Worm (Caenorhabditis elegans) whole organism, L2 larva: ENCODE data around the gene syp-1.

ENCODE experiments used
- C34F6.9 ChIP-seq: fragments of 150-350 bp; optimal IDR thresholded peaks from 2 replicates; lab custom pipeline; 2014; ENCODE audit warnings: missing biosample characterization, missing genetic modification characterization
- F13H6.1 ChIP-seq: sonication (generic microtip); optimal IDR thresholded peaks from 2 replicates; lab custom pipeline; 2016; ENCODE audit warnings: missing genetic modification characterization, missing compliant biosample characterization
- R02D3.7 ChIP-seq: fragments of 150-350 bp; optimal IDR thresholded peaks from 2 replicates; lab custom pipeline; 2014; ENCODE audit warnings: missing biosample characterization, missing genetic modification characterization
- Y55F3AM.14 ChIP-seq: fragments of 200-800 bp; sonication (Bioruptor generic); optimal IDR thresholded peaks from 2 replicates; lab custom pipeline; 2018; ENCODE audit warnings: mild to moderate bottlenecking, missing genetic modification characterization, missing compliant biosample characterization
- ZK546.5 ChIP-seq: sonication (generic microtip); optimal IDR thresholded peaks from 2 replicates; lab custom pipeline; 2017; ENCODE audit warnings: missing biosample characterization, missing genetic modification characterization
- alr-1 ChIP-seq: fragments of 150-350 bp; optimal IDR thresholded peaks from 2 replicates; lab custom pipeline; 2014; ENCODE audit warnings: missing biosample characterization, missing genetic modification characterization
- aly-2 ChIP-seq: fragments of 150-350 bp; optimal IDR thresholded peaks from 2 replicates; lab custom pipeline; 2014; ENCODE audit warnings: missing biosample characterization, missing genetic modification characterization
- ama-1 ChIP-seq: fragments of 150-350 bp; optimal IDR thresholded peaks from 2 replicates; lab custom pipeline; 2018; ENCODE audit warnings: inconsistent platforms
- blmp-1 ChIP-seq: sonication (generic microtip); optimal IDR thresholded peaks from 2 replicates; lab custom pipeline; 2017; ENCODE audit warnings: missing genetic modification characterization, mild to moderate bottlenecking, missing compliant biosample characterization, antibody characterized with exemption, moderate library complexity; ENCODE audit not compliant: insufficient read depth
- ceh-16 ChIP-seq: fragments of 150-350 bp; optimal IDR thresholded peaks from 2 replicates; lab custom pipeline; 2014; ENCODE audit warnings: missing biosample characterization, missing genetic modification characterization
- ceh-82 ChIP-seq: fragments of 150-350 bp; optimal IDR thresholded peaks from 2 replicates; lab custom pipeline; 2014; ENCODE audit warnings: missing biosample characterization, missing genetic modification characterization
- crh-2 ChIP-seq: sonication (generic microtip); optimal IDR thresholded peaks from 2 replicates; lab custom pipeline; 2017; ENCODE audit warnings: missing biosample characterization, missing genetic modification characterization
- dmd-4 ChIP-seq: sonication (generic microtip); optimal IDR thresholded peaks from 2 replicates; lab custom pipeline; 2017; ENCODE audit warnings: missing biosample characterization, missing genetic modification characterization
- egl-27 ChIP-seq: sonication (generic microtip); optimal IDR thresholded peaks from 3 replicates; lab custom pipeline; 2017; ENCODE audit warnings: missing biosample characterization, missing genetic modification reagents, missing genetic modification characterization
- elt-1 ChIP-seq: fragments of 150-350 bp; optimal IDR thresholded peaks from 2 replicates; lab custom pipeline; 2014; ENCODE audit warnings: missing biosample characterization, missing genetic modification characterization
- elt-3 ChIP-seq: sonication (generic microtip); optimal IDR thresholded peaks from 2 replicates; lab custom pipeline; 2017; ENCODE audit warnings: missing biosample characterization, missing genetic modification characterization
- fos-1 ChIP-seq: fragments of 150-350 bp; optimal IDR thresholded peaks from 2 replicates; lab custom pipeline; 2014; ENCODE audit warnings: missing biosample characterization, missing genetic modification characterization
- gmeb-1 ChIP-seq: fragments of 150-350 bp; optimal IDR thresholded peaks from 2 replicates; lab custom pipeline; 2014; ENCODE audit warnings: missing biosample characterization, missing genetic modification characterization
- lin-11 ChIP-seq: fragments of 150-350 bp; sonication (generic microtip); optimal IDR thresholded peaks from 2 replicates; lab custom pipeline; 2014; ENCODE audit warnings: missing biosample characterization, missing genetic modification characterization, inconsistent platforms, mixed read lengths
- lin-13 ChIP-seq: fragments of 150-350 bp; optimal IDR thresholded peaks from 2 replicates; lab custom pipeline; 2014; ENCODE audit warnings: missing biosample characterization, missing genetic modification reagents, missing genetic modification characterization
- lin-39 ChIP-seq: fragments of 150-350 bp; optimal IDR thresholded peaks from 2 replicates; lab custom pipeline; 2014; ENCODE audit warnings: missing biosample characterization, missing genetic modification reagents, missing genetic modification characterization
- lsy-2 ChIP-seq, 2 experiments: fragments of 150-350 bp in 1 of 2; sonication (generic microtip) in 1 of 2; optimal IDR thresholded peaks; 2 replicates each; lab custom pipeline; 2014 to 2017; ENCODE audit warnings: missing biosample characterization in 2 of 2, missing genetic modification characterization in 2 of 2
- mab-5 ChIP-seq: fragments of 150-350 bp; optimal IDR thresholded peaks from 2 replicates; lab custom pipeline; 2014; ENCODE audit warnings: missing biosample characterization, missing genetic modification characterization
- mbf-1 ChIP-seq: sonication (generic microtip); optimal IDR thresholded peaks from 2 replicates; lab custom pipeline; 2017; ENCODE audit warnings: missing biosample characterization, missing genetic modification characterization
- mdl-1 ChIP-seq, 2 experiments: fragments of 150-350 bp in 1 of 2; sonication (generic microtip) in 1 of 2; optimal IDR thresholded peaks; 2 replicates each; lab custom pipeline; 2017; ENCODE audit warnings: missing biosample characterization in 2 of 2, missing genetic modification characterization in 2 of 2
- nhr-10 ChIP-seq: sonication (generic microtip); optimal IDR thresholded peaks from 2 replicates; lab custom pipeline; 2017; ENCODE audit warnings: missing biosample characterization, missing genetic modification characterization
- nhr-11 ChIP-seq: fragments of 150-350 bp; optimal IDR thresholded peaks from 2 replicates; lab custom pipeline; 2014; ENCODE audit warnings: missing biosample characterization, missing genetic modification characterization
- nhr-12 ChIP-seq: fragments of 150-350 bp; optimal IDR thresholded peaks from 2 replicates; lab custom pipeline; 2014; ENCODE audit warnings: missing biosample characterization, missing genetic modification characterization
- nhr-129 ChIP-seq: fragments of 150-350 bp; optimal IDR thresholded peaks from 2 replicates; lab custom pipeline; 2014; ENCODE audit warnings: missing biosample characterization, missing genetic modification characterization
- nhr-21 ChIP-seq: fragments of 150-350 bp; optimal IDR thresholded peaks from 2 replicates; lab custom pipeline; 2014; ENCODE audit warnings: missing biosample characterization, missing genetic modification characterization
- nhr-23 ChIP-seq: fragments of 150-350 bp; optimal IDR thresholded peaks from 2 replicates; lab custom pipeline; 2014; ENCODE audit warnings: missing biosample characterization, missing genetic modification reagents, missing genetic modification characterization
- nhr-237 ChIP-seq: fragments of 150-350 bp; optimal IDR thresholded peaks from 2 replicates; lab custom pipeline; 2014; ENCODE audit warnings: missing biosample characterization, missing genetic modification characterization
- nhr-25 ChIP-seq: fragments of 150-350 bp; sonication (generic microtip); optimal IDR thresholded peaks from 3 replicates; lab custom pipeline; 2014; ENCODE audit warnings: missing biosample characterization, missing genetic modification characterization
- nhr-6 ChIP-seq: fragments of 150-350 bp; optimal IDR thresholded peaks from 2 replicates; lab custom pipeline; 2014; ENCODE audit warnings: missing biosample characterization, missing genetic modification characterization
- nhr-77 ChIP-seq: fragments of 150-350 bp; optimal IDR thresholded peaks from 2 replicates; lab custom pipeline; 2014; ENCODE audit warnings: missing biosample characterization, missing genetic modification characterization
- peb-1 ChIP-seq: fragments of 150-350 bp; optimal IDR thresholded peaks from 2 replicates; lab custom pipeline; 2014; ENCODE audit warnings: missing biosample characterization, missing genetic modification characterization
- sem-4 ChIP-seq: fragments of 150-350 bp; optimal IDR thresholded peaks from 2 replicates; lab custom pipeline; 2014; ENCODE audit warnings: missing biosample characterization, missing genetic modification reagents, missing genetic modification characterization
- skn-1 ChIP-seq: sonication (generic microtip); optimal IDR thresholded peaks from 2 replicates; lab custom pipeline; 2017; ENCODE audit warnings: missing biosample characterization, missing genetic modification characterization
- sma-3 ChIP-seq: sonication (generic microtip); optimal IDR thresholded peaks from 2 replicates; lab custom pipeline; 2016; ENCODE audit warnings: missing genetic modification reagents, missing genetic modification characterization, missing compliant biosample characterization
- sma-9 ChIP-seq, 2 experiments: fragments of 150-350 bp in 1 of 2; sonication (generic microtip) in 1 of 2; optimal IDR thresholded peaks; 2 replicates each; lab custom pipeline; 2014 to 2016; ENCODE audit warnings: missing genetic modification characterization in 2 of 2, mild to moderate bottlenecking in 1 of 2, missing biosample characterization in 1 of 2, missing compliant biosample characterization in 1 of 2, missing genetic modification reagents in 1 of 2, moderate library complexity in 1 of 2
- snpc-4 ChIP-seq: fragments of 150-350 bp; optimal IDR thresholded peaks from 2 replicates; lab custom pipeline; 2014; ENCODE audit warnings: missing biosample characterization, missing genetic modification characterization
- unc-39 ChIP-seq: fragments of 150-350 bp; optimal IDR thresholded peaks from 2 replicates; lab custom pipeline; 2014; ENCODE audit warnings: missing biosample characterization, missing genetic modification characterization
- unc-55 ChIP-seq: fragments of 150-350 bp; sonication (generic microtip); optimal IDR thresholded peaks from 3 replicates; lab custom pipeline; 2014; ENCODE audit warnings: missing biosample characterization, missing genetic modification reagents, missing genetic modification characterization
- unc-62 ChIP-seq: fragments of 150-350 bp; optimal IDR thresholded peaks from 2 replicates; lab custom pipeline; 2014; ENCODE audit warnings: missing biosample characterization, missing genetic modification reagents, missing genetic modification characterization
- zag-1 ChIP-seq: fragments of 150-350 bp; optimal IDR thresholded peaks from 2 replicates; lab custom pipeline; 2014; ENCODE audit warnings: missing biosample characterization, missing genetic modification characterization
- ztf-11 ChIP-seq: sonication (generic microtip); optimal IDR thresholded peaks from 2 replicates; lab custom pipeline; 2017; ENCODE audit warnings: missing biosample characterization, missing genetic modification characterization
- ztf-4 ChIP-seq: fragments of 150-350 bp; optimal IDR thresholded peaks from 2 replicates; lab custom pipeline; 2014; ENCODE audit warnings: missing biosample characterization, missing genetic modification characterization

Gene syp-1

ce11 chrV:16403974-16404373, at the start of gene syp-1:
Gene syp-1 (plus strand): TSS chrV:16404274.
- TF ChIP-seq Y55F3AM.14 (GFP tag; lab: Kevin White, UChicago) (no peak), dmd-4 (tag; lab: Kevin White, UChicago) (no peak), zag-1 (tag; lab: Kevin White, UChicago) (no peak), mab-5 (no peak), sma-9 (GFP tag; optimal IDR thresholded peaks at IDR 0.05; lab: Kevin White, UChicago) (no peak), sma-9 (tag; optimal IDR thresholded peaks at IDR 0.05; lab: Kevin White, UChicago) (no peak), unc-39 (tag; lab: Kevin White, UChicago) (no peak), fos-1 (tag; lab: Kevin White, UChicago) (no peak), peb-1 (tag; lab: Kevin White, UChicago) (no peak), nhr-77 (tag; lab: Kevin White, UChicago) (no peak), ztf-11 (no peak), R02D3.7 (tag; lab: Kevin White, UChicago) (no peak), gmeb-1 (no peak), nhr-6 (tag; lab: Kevin White, UChicago) (no peak), nhr-21 (tag; lab: Kevin White, UChicago) (no peak), nhr-12 (tag; lab: Kevin White, UChicago) (no peak), sma-3 (GFP tag; lab: Kevin White, UChicago) (no peak)

DNA sequence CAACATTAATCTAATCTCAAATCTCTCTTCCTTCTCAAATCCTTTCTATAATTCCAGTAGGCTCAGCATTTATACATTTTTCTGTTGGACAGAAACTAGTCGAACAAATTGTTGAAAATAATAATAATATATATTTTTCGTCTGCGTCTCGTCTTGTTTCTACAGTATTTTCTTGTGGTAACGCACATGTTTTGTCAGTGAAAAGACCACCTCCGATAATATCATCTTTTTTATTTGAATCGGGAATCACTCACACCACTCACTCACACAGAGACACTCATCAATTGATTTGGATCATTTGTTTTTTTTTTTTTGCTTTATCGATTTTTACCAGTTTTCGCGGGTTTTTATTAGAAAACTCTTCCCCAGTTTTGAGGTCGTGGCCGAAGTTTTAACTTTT, 49.4 kb upstream of the syp-1 start:
- TF ChIP-seq ceh-82 (tag; lab: Kevin White, UChicago) (no peak), nhr-129 (tag; lab: Kevin White, UChicago) (peak; percentile 3)
- TF ChIP-seq, all 48 proteins: peak for 1

DNA sequence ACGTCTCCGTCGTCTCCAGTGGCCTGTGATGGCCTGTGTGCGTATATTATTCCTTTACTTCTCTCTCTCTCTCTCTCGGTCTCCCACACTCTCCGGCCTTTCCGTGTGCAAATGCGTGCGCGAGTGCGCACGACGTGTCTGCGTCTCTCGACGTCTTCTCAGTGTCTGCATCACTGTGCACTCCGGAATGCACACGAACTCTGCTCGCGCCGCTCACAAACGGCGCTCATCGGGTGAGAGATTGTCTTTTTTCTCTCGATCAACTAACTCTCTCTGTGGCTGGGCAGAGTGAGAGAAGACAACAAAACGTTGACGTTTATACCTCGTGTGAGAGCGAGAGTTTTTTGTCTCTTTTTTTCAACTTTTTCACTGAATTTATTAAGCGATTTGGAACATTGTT, 48.1 kb upstream of the syp-1 start:
- TF ChIP-seq sma-9 (GFP tag; optimal IDR thresholded peaks at IDR 0.05; lab: Kevin White, UChicago) = peak; percentile 92
- TF ChIP-seq sma-9 (tag; optimal IDR thresholded peaks at IDR 0.05; lab: Kevin White, UChicago) = no peak
- TF ChIP-seq mab-5 = peak; percentile 1
- TF ChIP-seq snpc-4 = peak; percentile 80
- TF ChIP-seq mdl-1 (tag; optimal IDR thresholded peaks at IDR 0.05; lab: Kevin White, UChicago) = peak; percentile 85 to 87
- TF ChIP-seq nhr-21 (tag; lab: Kevin White, UChicago) = peak; percentile 89
- TF ChIP-seq lin-13 (GFP tag; lab: Kevin White, UChicago) = peak; percentile 79
- TF ChIP-seq sma-3 (GFP tag; lab: Kevin White, UChicago) = peak; percentile 87
- peak; percentile 57 to 88 for TF ChIP-seq lsy-2 (tag; optimal IDR thresholded peaks at IDR 0.05; lab: Kevin White, UChicago)
- TF ChIP-seq R02D3.7 (tag; lab: Kevin White, UChicago) = no peak
- no peak for TF ChIP-seq ceh-82 (tag; lab: Kevin White, UChicago)
- no peak for TF ChIP-seq nhr-77 (tag; lab: Kevin White, UChicago)
- peak; percentile 94 for TF ChIP-seq nhr-129 (tag; lab: Kevin White, UChicago)
- peak; percentile 93 for TF ChIP-seq F13H6.1 (tag; lab: Kevin White, UChicago)
- no peak for TF ChIP-seq lin-39 (tag; lab: Kevin White, UChicago)
- TF ChIP-seq unc-39 (tag; lab: Kevin White, UChicago) = no peak
- no peak for TF ChIP-seq nhr-237
- TF ChIP-seq crh-2 (tag; lab: Kevin White, UChicago) = peak; percentile 93
- TF ChIP-seq ztf-11 = no peak
- TF ChIP-seq peb-1 (tag; lab: Kevin White, UChicago) = no peak
- peak; percentile 80 for TF ChIP-seq egl-27 (tag; lab: Kevin White, UChicago)
- no peak for TF ChIP-seq nhr-23
- TF ChIP-seq gmeb-1 = peak; percentile 76
- no peak for TF ChIP-seq elt-1 (tag; lab: Kevin White, UChicago)
- TF ChIP-seq zag-1 (tag; lab: Kevin White, UChicago) = peak; percentile 80
- peak; percentile 78 for TF ChIP-seq unc-55 (GFP tag; lab: Kevin White, UChicago)
- peak; percentile 92 for TF ChIP-seq lin-11 (tag; lab: Kevin White, UChicago)
- no peak for TF ChIP-seq nhr-11 (tag; lab: Kevin White, UChicago)
- TF ChIP-seq fos-1 (tag; lab: Kevin White, UChicago) = peak; percentile 87
- TF ChIP-seq ZK546.5 (tag; lab: Kevin White, UChicago) = peak; percentile 30
- TF ChIP-seq alr-1 (tag; lab: Kevin White, UChicago) = no peak
- no peak for TF ChIP-seq nhr-12 (tag; lab: Kevin White, UChicago)
- TF ChIP-seq ztf-4 (tag; lab: Kevin White, UChicago) = peak; percentile 57
- peak; percentile 81 for TF ChIP-seq nhr-25
- TF ChIP-seq Y55F3AM.14 (GFP tag; lab: Kevin White, UChicago) = peak; percentile 89
- TF ChIP-seq nhr-6 (tag; lab: Kevin White, UChicago) = peak; percentile 74
- no peak for TF ChIP-seq mbf-1
- peak; percentile 95 for TF ChIP-seq C34F6.9 (tag; lab: Kevin White, UChicago)
- no peak for TF ChIP-seq nhr-10 (tag; lab: Kevin White, UChicago)
- TF ChIP-seq skn-1 = no peak
- peak; percentile 75 for TF ChIP-seq sem-4 (tag; lab: Kevin White, UChicago)
- TF ChIP-seq elt-3 (tag; lab: Kevin White, UChicago) = no peak
- TF ChIP-seq aly-2 (tag; lab: Kevin White, UChicago) = no peak
- peak; percentile 79 for TF ChIP-seq blmp-1 (tag; lab: Kevin White, UChicago)
- TF ChIP-seq unc-62 = no peak
- TF ChIP-seq dmd-4 (tag; lab: Kevin White, UChicago) = no peak
- TF ChIP-seq ama-1 (lab: Kevin White, UChicago) = peak; percentile 54
- TF ChIP-seq ceh-16 (tag; lab: Kevin White, UChicago) = peak; percentile 67
